Fruit fly (Drosophila melanogaster) whole organism, embryonic: Measurements from ENCODE around the gene CG31808.

ENCODE experiments used
- Ada2b ChIP-seq: fragments of 200-800 bp; sonication (Bioruptor generic); IDR thresholded peaks from 2 replicates; pipeline ENCODE4 v1.3.6; 2022; ENCODE audit warnings: missing biosample characterization, missing genetic modification characterization
- Aef1 ChIP-seq: fragments of 200-800 bp; sonication (Bioruptor generic); IDR thresholded peaks from 3 replicates; pipeline ENCODE4 v1.3.6; 2022; ENCODE audit warnings: missing biosample characterization, missing genetic modification characterization
- BtbVII ChIP-seq: fragments of 200-800 bp; sonication (Bioruptor generic); optimal IDR thresholded peaks from 3 replicates; lab custom pipeline; 2017; ENCODE audit warnings: missing biosample characterization, mild to moderate bottlenecking, missing genetic modification characterization
- CG11247 ChIP-seq: fragments of 200-800 bp; sonication (Bioruptor generic); IDR thresholded peaks from 2 replicates; pipeline ENCODE4 v1.3.6; 2022; ENCODE audit warnings: missing biosample characterization, missing genetic modification characterization
- CG11560 ChIP-seq: fragments of 200-800 bp; sonication (Bioruptor generic); IDR thresholded peaks from 3 replicates; pipeline ENCODE4 v1.3.6; 2022; ENCODE audit warnings: missing biosample characterization, missing genetic modification characterization
- CG13624 ChIP-seq: fragments of 200-800 bp; sonication (Bioruptor generic); optimal IDR thresholded peaks from 2 replicates; lab custom pipeline; 2016; ENCODE audit warnings: missing biosample characterization, missing genetic modification characterization
- CG14050 ChIP-seq: fragments of 200-800 bp; sonication (Bioruptor generic); IDR thresholded peaks from 3 replicates; pipeline ENCODE4 v1.3.6; 2022; ENCODE audit warnings: missing biosample characterization, missing genetic modification characterization
- CG15479 ChIP-seq: fragments of 200-800 bp; sonication (Bioruptor generic); optimal IDR thresholded peaks from 3 replicates; lab custom pipeline; 2019; ENCODE audit warnings: missing biosample characterization, mild to moderate bottlenecking, missing genetic modification characterization, moderate library complexity
- CG16815 ChIP-seq: fragments of 200-800 bp; sonication (Bioruptor generic); optimal IDR thresholded peaks from 3 replicates; lab custom pipeline; 2017; ENCODE audit warnings: missing biosample characterization, mild to moderate bottlenecking, missing genetic modification characterization
- CG17328 ChIP-seq: fragments of 200-800 bp; sonication (Bioruptor generic); IDR thresholded peaks from 2 replicates; pipeline ENCODE4 v1.3.6; 2022; ENCODE audit warnings: missing biosample characterization, missing genetic modification characterization
- CG17912 ChIP-seq: fragments of 200-800 bp; sonication (Bioruptor generic); optimal IDR thresholded peaks from 2 replicates; lab custom pipeline; 2018; ENCODE audit warnings: missing biosample characterization, mild to moderate bottlenecking, missing genetic modification characterization
- CG18476 ChIP-seq: fragments of 200-800 bp; sonication (Bioruptor generic); optimal IDR thresholded peaks from 2 replicates; lab custom pipeline; 2016; ENCODE audit warnings: missing biosample characterization, mild to moderate bottlenecking, missing genetic modification characterization
- CG18619 ChIP-seq: fragments of 200-800 bp; sonication (Bioruptor generic); optimal IDR thresholded peaks from 3 replicates; lab custom pipeline; 2017; ENCODE audit warnings: missing biosample characterization, mild to moderate bottlenecking, missing genetic modification characterization
- CG30403 ChIP-seq: fragments of 200-800 bp; sonication (Bioruptor generic); optimal IDR thresholded peaks from 3 replicates; lab custom pipeline; 2016; ENCODE audit warnings: missing biosample characterization, missing genetic modification characterization
- CG31224 ChIP-seq: fragments of 200-800 bp; sonication (Bioruptor generic); IDR thresholded peaks from 2 replicates; pipeline ENCODE4 v1.3.6; 2022; ENCODE audit warnings: missing biosample characterization, missing genetic modification characterization
- CG3163 ChIP-seq: fragments of 200-800 bp; sonication (Bioruptor generic); optimal IDR thresholded peaks from 3 replicates; lab custom pipeline; 2016; ENCODE audit warnings: missing biosample characterization, missing genetic modification characterization
- CG34224 ChIP-seq: fragments of 200-800 bp; sonication (Bioruptor generic); IDR thresholded peaks from 3 replicates; pipeline ENCODE4 v1.3.6; 2022; ENCODE audit warnings: missing biosample characterization, missing genetic modification characterization; ENCODE audit not compliant: partially characterized antibody
- CG7987 ChIP-seq: fragments of 200-800 bp; sonication (Bioruptor generic); optimal IDR thresholded peaks from 2 replicates; lab custom pipeline; 2018; ENCODE audit warnings: missing biosample characterization, mild to moderate bottlenecking, missing genetic modification characterization, moderate library complexity
- CG8290 ChIP-seq, 3 experiments: fragments of 200-800 bp; sonication (Bioruptor generic); optimal IDR thresholded peaks; 2 replicates each; lab custom pipeline; 2016 to 2019; ENCODE audit warnings: missing biosample characterization in 3 of 3, missing genetic modification characterization in 3 of 3, mild to moderate bottlenecking in 2 of 3, moderate library complexity in 1 of 3
- CG8388 ChIP-seq: fragments of 200-800 bp; sonication (Bioruptor generic); optimal IDR thresholded peaks from 2 replicates; lab custom pipeline; 2019; ENCODE audit warnings: missing biosample characterization, mild to moderate bottlenecking, missing genetic modification characterization, moderate library complexity
- CG9609 ChIP-seq: fragments of 200-800 bp; sonication (Bioruptor generic); optimal IDR thresholded peaks from 3 replicates; lab custom pipeline; 2016; ENCODE audit warnings: missing biosample characterization, missing genetic modification characterization
- Ets97D ChIP-seq: fragments of 200-800 bp; sonication (Bioruptor generic); optimal IDR thresholded peaks from 3 replicates; lab custom pipeline; 2016; ENCODE audit warnings: missing biosample characterization, missing genetic modification characterization
- Gsc ChIP-seq: fragments of 200-800 bp; sonication (Bioruptor generic); IDR thresholded peaks from 2 replicates; pipeline ENCODE4 v1.3.6; 2022; ENCODE audit warnings: missing biosample characterization, missing genetic modification characterization
- Hmr ChIP-seq: fragments of 200-800 bp; sonication (Bioruptor generic); optimal IDR thresholded peaks from 3 replicates; lab custom pipeline; 2017; ENCODE audit warnings: mild to moderate bottlenecking, missing biosample characterization, missing genetic modification reagents, missing genetic modification characterization
- Hr51 ChIP-seq, 2 experiments: fragments of 200-800 bp; sonication (Bioruptor generic); optimal IDR thresholded peaks; 2 replicates in 1 of 2; 3 replicates in 1 of 2; lab custom pipeline; 2016 to 2018; ENCODE audit warnings: missing biosample characterization in 2 of 2, missing genetic modification characterization in 2 of 2, mild to moderate bottlenecking in 1 of 2, moderate library complexity in 1 of 2
- Hsf ChIP-seq: fragments of 200-800 bp; sonication (Bioruptor generic); optimal IDR thresholded peaks from 3 replicates; lab custom pipeline; 2016; ENCODE audit warnings: missing biosample characterization, missing genetic modification characterization
- Oli ChIP-seq: fragments of 200-800 bp; sonication (Bioruptor generic); optimal IDR thresholded peaks from 2 replicates; lab custom pipeline; 2018; ENCODE audit warnings: missing biosample characterization, mild to moderate bottlenecking, missing genetic modification characterization, moderate library complexity
- Ptx1 ChIP-seq: fragments of 200-800 bp; sonication (Bioruptor generic); IDR thresholded peaks from 2 replicates; pipeline ENCODE4 v1.3.6; 2022; ENCODE audit warnings: missing biosample characterization, missing genetic modification characterization
- Six4 ChIP-seq: fragments of 200-800 bp; sonication (Bioruptor generic); optimal IDR thresholded peaks from 2 replicates; lab custom pipeline; 2016; ENCODE audit warnings: missing biosample characterization, missing genetic modification characterization
- Ssrp ChIP-seq: fragments of 200-800 bp; sonication (Bioruptor generic); optimal IDR thresholded peaks from 2 replicates; lab custom pipeline; 2018; ENCODE audit warnings: missing biosample characterization, mild to moderate bottlenecking, missing genetic modification characterization, moderate library complexity
- TFAM ChIP-seq: fragments of 200-800 bp; sonication (Bioruptor generic); optimal IDR thresholded peaks from 2 replicates; lab custom pipeline; 2017; ENCODE audit warnings: missing biosample characterization, missing genetic modification characterization, inconsistent platforms
- az2 ChIP-seq: fragments of 200-800 bp; sonication (Bioruptor generic); optimal IDR thresholded peaks from 3 replicates; lab custom pipeline; 2016; ENCODE audit warnings: missing biosample characterization, missing genetic modification characterization
- bcd ChIP-seq: fragments of 200-800 bp; sonication (Bioruptor generic); optimal IDR thresholded peaks from 2 replicates; lab custom pipeline; 2017; ENCODE audit warnings: missing biosample characterization, mild to moderate bottlenecking, missing genetic modification characterization
- croc ChIP-seq: fragments of 200-800 bp; sonication (Bioruptor generic); conservative IDR thresholded peaks from 3 replicates; pipeline ENCODE4 v1.3.6; 2022; ENCODE audit warnings: missing biosample characterization, missing genetic modification characterization
- dpn ChIP-seq, 2 experiments: fragments of 200-800 bp; sonication (Bioruptor generic); optimal IDR thresholded peaks; 3 replicates each; lab custom pipeline; 2016; ENCODE audit warnings: missing biosample characterization in 2 of 2, missing genetic modification characterization in 2 of 2
- en ChIP-seq: fragments of 200-800 bp; sonication (Bioruptor generic); optimal IDR thresholded peaks from 2 replicates; lab custom pipeline; 2016; ENCODE audit warnings: missing biosample characterization, missing genetic modification characterization
- grau ChIP-seq: fragments of 200-800 bp; optimal IDR thresholded peaks from 3 replicates; lab custom pipeline; 2019; ENCODE audit warnings: missing biosample characterization, mild to moderate bottlenecking, missing genetic modification characterization, moderate library complexity
- ken ChIP-seq: fragments of 200-800 bp; sonication (Bioruptor generic); IDR thresholded peaks from 3 replicates; pipeline ENCODE4 v1.3.6; 2022; ENCODE audit warnings: missing biosample characterization, missing genetic modification characterization
- knrl ChIP-seq: fragments of 200-800 bp; sonication (Bioruptor generic); IDR thresholded peaks from 3 replicates; pipeline ENCODE4 v1.3.6; 2022; ENCODE audit warnings: missing biosample characterization, missing genetic modification characterization; ENCODE audit not compliant: partially characterized antibody
- pzg ChIP-seq: fragments of 200-800 bp; sonication (Bioruptor generic); optimal IDR thresholded peaks from 3 replicates; lab custom pipeline; 2018; ENCODE audit warnings: missing biosample characterization, mild to moderate bottlenecking, missing genetic modification characterization, moderate library complexity
- ranshi ChIP-seq: fragments of 200-800 bp; sonication (Bioruptor generic); IDR thresholded peaks from 2 replicates; pipeline ENCODE4 v1.3.6; 2022; ENCODE audit warnings: missing biosample characterization, missing genetic modification characterization
- schlank ChIP-seq: fragments of 200-800 bp; sonication (Bioruptor generic); optimal IDR thresholded peaks from 2 replicates; lab custom pipeline; 2018; ENCODE audit warnings: missing biosample characterization, mild to moderate bottlenecking, missing genetic modification characterization
- shn ChIP-seq: fragments of 200-800 bp; sonication (Bioruptor generic); optimal IDR thresholded peaks from 3 replicates; lab custom pipeline; 2016; ENCODE audit warnings: missing biosample characterization, missing genetic modification characterization
- slbo ChIP-seq: fragments of 200-800 bp; sonication (Bioruptor generic); IDR thresholded peaks from 2 replicates; pipeline ENCODE4 v1.3.6; 2022; ENCODE audit warnings: missing biosample characterization, missing genetic modification characterization
- slou ChIP-seq: fragments of 200-800 bp; sonication (Bioruptor generic); optimal IDR thresholded peaks from 3 replicates; lab custom pipeline; 2016; ENCODE audit warnings: missing biosample characterization, missing genetic modification characterization
- tll ChIP-seq, 2 experiments: fragments of 200-800 bp in 1 of 2; fragments of >200 bp in 1 of 2; sonication (Bioruptor generic) in 1 of 2; optimal IDR thresholded peaks; 2 replicates each; lab custom pipeline; 2017 to 2019; ENCODE audit warnings: missing biosample characterization in 2 of 2, missing genetic modification characterization in 2 of 2, mild to moderate bottlenecking in 1 of 2, moderate library complexity in 1 of 2
- wor ChIP-seq: fragments of 200-800 bp; sonication (Bioruptor generic); IDR thresholded peaks from 2 replicates; pipeline ENCODE4 v1.3.6; 2022; ENCODE audit warnings: missing biosample characterization, missing genetic modification characterization
- zfh1 ChIP-seq: fragments of 200-800 bp; sonication (Bioruptor generic); IDR thresholded peaks from 3 replicates; pipeline ENCODE4 v1.3.6; 2022; ENCODE audit warnings: missing biosample characterization, missing genetic modification characterization

CG31808 gene

DNA sequence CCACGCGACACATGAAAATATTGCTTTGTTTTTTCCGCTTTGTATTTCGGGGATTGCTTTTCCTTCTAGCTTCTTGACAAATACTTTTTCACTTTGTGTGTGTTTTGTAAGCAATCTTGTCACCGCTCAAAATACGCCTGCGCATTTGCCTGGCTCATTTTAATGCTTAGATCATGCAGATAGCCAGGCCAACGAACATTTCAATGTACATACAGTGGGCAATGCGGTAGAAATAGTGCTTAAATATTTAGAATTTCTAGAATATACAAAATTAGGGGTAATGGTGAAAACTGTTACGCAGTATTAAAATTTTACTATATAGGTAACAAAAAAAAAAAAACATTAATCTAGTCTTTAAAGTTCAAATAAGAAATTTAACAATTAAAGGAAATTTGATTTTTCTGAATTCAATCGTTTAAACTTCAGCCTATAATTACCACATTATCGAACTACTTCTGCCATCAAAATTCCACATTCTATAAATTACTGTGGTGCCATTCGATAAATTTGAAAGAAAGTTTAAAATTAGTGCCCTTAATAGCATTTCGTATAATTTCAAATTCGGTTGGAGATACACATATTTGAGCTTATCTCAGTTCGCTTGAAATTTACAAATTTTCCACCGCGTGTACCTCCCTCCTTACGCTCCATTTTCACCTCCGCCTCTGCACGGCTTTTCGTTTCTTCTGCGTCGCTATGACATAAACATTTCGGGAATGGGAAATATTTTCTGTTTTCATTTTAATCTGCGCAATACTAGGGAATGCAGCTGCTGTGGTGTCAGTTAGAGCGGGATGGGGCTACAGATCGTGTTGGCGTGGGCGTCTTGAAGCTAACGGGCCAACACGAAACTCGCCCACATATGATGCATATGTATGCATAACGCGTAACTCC, 8.9 kb downstream of the CG31808 start (continued):
- TF ChIP-seq Ets97D (GFP tag; lab: Kevin White, UChicago), result no peak
- TF ChIP-seq TFAM (GFP tag; lab: Kevin White, UChicago), result no peak
- peak; percentile 24 for TF ChIP-seq CG30403
- no peak for TF ChIP-seq slou
- peak; percentile 2 for TF ChIP-seq CG18619 (GFP tag; lab: Kevin White, UChicago)
- no peak for TF ChIP-seq schlank
- TF ChIP-seq CG14050 (GFP tag; lab: Robert Waterston, UW), result no peak
- TF ChIP-seq CG31224 (GFP tag; lab: Robert Waterston, UW), result no peak
- no peak for TF ChIP-seq BtbVII (GFP tag; lab: Kevin White, UChicago)
- TF ChIP-seq croc (GFP tag; lab: Robert Waterston, UW), result no peak
- TF ChIP-seq CG15479 (GFP tag; lab: Kevin White, UChicago), result no peak
- peak in 1 of 2 experiments; percentile 52 for TF ChIP-seq Hr51 (GFP tag; optimal IDR thresholded peaks at IDR 0.05; lab: Kevin White, UChicago)
- peak; percentile 22 for TF ChIP-seq CG8388 (GFP tag; lab: Kevin White, UChicago)
- TF ChIP-seq pzg (GFP tag; lab: Kevin White, UChicago), result no peak
- peak; percentile 3 for TF ChIP-seq Ssrp (tag; lab: Kevin White, UChicago)
- TF ChIP-seq Gsc (GFP tag; lab: Robert Waterston, UW), result no peak
- TF ChIP-seq zfh1 (GFP tag; lab: Robert Waterston, UW), result 0 out of 3 replicates have a peak, but pooled peaks have one; percentile 36
- no peak for TF ChIP-seq CG11560 (tag; lab: Robert Waterston, UW)
- no peak for TF ChIP-seq CG3163 (GFP tag; lab: Kevin White, UChicago)
- no peak for TF ChIP-seq CG7987 (GFP tag; lab: Kevin White, UChicago)
- TF ChIP-seq CG16815 (GFP tag; lab: Kevin White, UChicago), result no peak
- TF ChIP-seq bcd, result no peak
- TF ChIP-seq Oli (tag; lab: Kevin White, UChicago), result peak; percentile 30
- TF ChIP-seq az2 (GFP tag; lab: Kevin White, UChicago), result peak; percentile 17
- TF ChIP-seq Six4 (GFP tag; lab: Kevin White, UChicago), result no peak
- no peak for TF ChIP-seq en (GFP tag; lab: Kevin White, UChicago)
- TF ChIP-seq CG11247 (GFP tag; lab: Robert Waterston, UW), result no peak
- 0 out of 2 replicates have a peak, but pooled peaks have one; percentile 27 for TF ChIP-seq ranshi (GFP tag; lab: Robert Waterston, UW)
- peak; percentile 38; the same call in 1 of the 2 replicates for TF ChIP-seq Ada2b (GFP tag; lab: Robert Waterston, UW)
- peak in 1 of 2 experiments; percentile 36 for TF ChIP-seq dpn (GFP tag; optimal IDR thresholded peaks at IDR 0.05; lab: Kevin White, UChicago)
- peak; percentile 2 for TF ChIP-seq Hmr (GFP tag; lab: Kevin White, UChicago)
- peak; percentile 7 for TF ChIP-seq grau (tag; lab: Kevin White, UChicago)
- TF ChIP-seq shn (GFP tag; lab: Kevin White, UChicago), result no peak
- peak; percentile 49; the same call in 2 of the 3 replicates for TF ChIP-seq ken (GFP tag; lab: Robert Waterston, UW)
- TF ChIP-seq CG34224, result no peak
- TF ChIP-seq knrl, result no peak
- TF ChIP-seq wor (GFP tag; lab: Robert Waterston, UW), result no peak
- TF ChIP-seq CG8290 (GFP tag; optimal IDR thresholded peaks at IDR 0.05; lab: Kevin White, UChicago), result no peak
- TF ChIP-seq CG8290 (tag; optimal IDR thresholded peaks at IDR 0.05; lab: Kevin White, UChicago), result peak in 1 of 2 experiments; percentile 35
- TF ChIP-seq CG13624 (GFP tag; lab: Kevin White, UChicago), result peak; percentile 37
- no peak for TF ChIP-seq tll (GFP tag; optimal IDR thresholded peaks at IDR 0.05; lab: Kevin White, UChicago)
- TF ChIP-seq Hsf (GFP tag; lab: Kevin White, UChicago), result peak; percentile 40
- TF ChIP-seq CG17912 (GFP tag; lab: Kevin White, UChicago), result no peak
- TF ChIP-seq Ptx1 (GFP tag; lab: Robert Waterston, UW), result peak; percentile 50
- TF ChIP-seq Aef1, result peak; percentile 35; the same call in 2 of the 3 replicates
- peak; percentile 51 for TF ChIP-seq CG17328 (GFP tag; lab: Robert Waterston, UW)
- no peak for TF ChIP-seq CG18476 (GFP tag; lab: Kevin White, UChicago)
- TF ChIP-seq slbo, result peak; percentile 17; the same call in 1 of the 2 replicates
- TF ChIP-seq CG9609, result no peak
